Worm (Caenorhabditis elegans) whole organism, late embryonic: ENCODE results near the gene fmi-1.

ENCODE experiments used
- ets-4 ChIP-seq: sonication (generic microtip); optimal IDR thresholded peaks from 2 replicates; lab custom pipeline; 2016; ENCODE audit warnings: missing genetic modification characterization, missing compliant biosample characterization
- fkh-10 ChIP-seq: fragments of 150-350 bp; optimal IDR thresholded peaks from 2 replicates; lab custom pipeline; 2014; ENCODE audit warnings: missing biosample characterization, missing genetic modification reagents, missing genetic modification characterization
- lim-6 ChIP-seq: sonication (generic microtip); optimal IDR thresholded peaks from 2 replicates; lab custom pipeline; 2016; ENCODE audit warnings: missing genetic modification characterization, missing compliant biosample characterization
- lin-11 ChIP-seq: fragments of 200-800 bp; sonication (Bioruptor generic); optimal IDR thresholded peaks from 2 replicates; lab custom pipeline; 2018; ENCODE audit warnings: mild to moderate bottlenecking, missing genetic modification characterization, missing compliant biosample characterization
- mec-3 ChIP-seq: sonication (generic microtip); optimal IDR thresholded peaks from 2 replicates; lab custom pipeline; 2016; ENCODE audit warnings: borderline replicate concordance, missing genetic modification characterization, missing compliant biosample characterization
- nhr-11 ChIP-seq: fragments of 150-350 bp; optimal IDR thresholded peaks from 2 replicates; lab custom pipeline; 2014; ENCODE audit warnings: missing biosample characterization, missing genetic modification characterization
- pag-3 ChIP-seq: sonication (generic microtip); optimal IDR thresholded peaks from 2 replicates; lab custom pipeline; 2016; ENCODE audit warnings: missing compliant biosample characterization, missing genetic modification characterization, borderline replicate concordance
- pax-1 ChIP-seq: fragments of 150-350 bp; optimal IDR thresholded peaks from 2 replicates; lab custom pipeline; 2014; ENCODE audit warnings: missing biosample characterization, missing genetic modification characterization
- pha-4 ChIP-seq: fragments of 150-350 bp; optimal IDR thresholded peaks from 2 replicates; lab custom pipeline; 2018; ENCODE audit warnings: missing biosample characterization, missing genetic modification reagents, missing genetic modification characterization
- rnt-1 ChIP-seq: sonication (generic microtip); optimal IDR thresholded peaks from 2 replicates; lab custom pipeline; 2016; ENCODE audit warnings: missing genetic modification characterization, missing compliant biosample characterization
- unc-86 ChIP-seq: sonication (generic microtip); optimal IDR thresholded peaks from 2 replicates; lab custom pipeline; 2016; ENCODE audit warnings: missing genetic modification characterization, missing compliant biosample characterization
- zip-5 ChIP-seq: sonication (generic microtip); optimal IDR thresholded peaks from 2 replicates; lab custom pipeline; 2016; ENCODE audit warnings: missing genetic modification characterization, missing compliant biosample characterization

DNA sequence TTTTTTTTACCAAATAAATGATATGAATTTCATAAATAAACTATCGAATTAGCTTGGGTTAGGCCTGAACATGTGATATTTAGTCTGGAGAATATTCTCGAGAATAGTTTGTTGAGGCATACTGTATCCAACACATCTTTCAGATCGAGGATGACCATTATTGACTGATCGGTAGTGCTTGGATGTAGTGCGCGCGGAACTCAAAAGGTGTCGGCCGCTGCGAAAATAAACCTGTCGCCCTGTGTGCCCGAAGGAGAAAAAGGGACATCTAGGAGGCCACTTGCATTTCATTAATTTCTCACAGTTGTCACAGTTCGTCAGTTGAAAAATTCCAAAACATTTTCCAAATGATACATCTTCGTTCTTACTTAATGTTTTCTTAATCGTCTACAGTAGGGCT, 45.3 kb downstream of the fmi-1 start:
- TF ChIP-seq nhr-11 (no peak), unc-86 (tag; lab: Kevin White, UChicago) (no peak), lin-11 (no peak), zip-5 (tag; lab: Kevin White, UChicago) (no peak), pha-4 (tag; lab: Kevin White, UChicago) (no peak), rnt-1 (tag; lab: Kevin White, UChicago) (no peak), pag-3 (no peak), ets-4 (tag; lab: Kevin White, UChicago) (no peak), fkh-10 (GFP tag; lab: Kevin White, UChicago) (no peak), pax-1 (tag; lab: Kevin White, UChicago) (no peak), mec-3 (tag; lab: Kevin White, UChicago) (no peak), lim-6 (tag; lab: Kevin White, UChicago) (no peak)
